Worm (Caenorhabditis elegans) whole organism, L2 larva: ENCODE data around the gene T23F4.2.

ENCODE experiments used
- F13H6.1 ChIP-seq: sonication (generic microtip); optimal IDR thresholded peaks from 2 replicates; lab custom pipeline; 2016; ENCODE audit warnings: missing genetic modification characterization, missing compliant biosample characterization
- R02D3.7 ChIP-seq: fragments of 150-350 bp; optimal IDR thresholded peaks from 2 replicates; lab custom pipeline; 2014; ENCODE audit warnings: missing biosample characterization, missing genetic modification characterization
- ZK546.5 ChIP-seq: sonication (generic microtip); optimal IDR thresholded peaks from 2 replicates; lab custom pipeline; 2017; ENCODE audit warnings: missing biosample characterization, missing genetic modification characterization
- alr-1 ChIP-seq: fragments of 150-350 bp; optimal IDR thresholded peaks from 2 replicates; lab custom pipeline; 2014; ENCODE audit warnings: missing biosample characterization, missing genetic modification characterization
- aly-2 ChIP-seq: fragments of 150-350 bp; optimal IDR thresholded peaks from 2 replicates; lab custom pipeline; 2014; ENCODE audit warnings: missing biosample characterization, missing genetic modification characterization
- ama-1 ChIP-seq: fragments of 150-350 bp; optimal IDR thresholded peaks from 2 replicates; lab custom pipeline; 2018; ENCODE audit warnings: inconsistent platforms
- blmp-1 ChIP-seq: sonication (generic microtip); optimal IDR thresholded peaks from 2 replicates; lab custom pipeline; 2017; ENCODE audit warnings: missing genetic modification characterization, mild to moderate bottlenecking, missing compliant biosample characterization, antibody characterized with exemption, moderate library complexity; ENCODE audit not compliant: insufficient read depth
- ceh-82 ChIP-seq: fragments of 150-350 bp; optimal IDR thresholded peaks from 2 replicates; lab custom pipeline; 2014; ENCODE audit warnings: missing biosample characterization, missing genetic modification characterization
- crh-2 ChIP-seq: sonication (generic microtip); optimal IDR thresholded peaks from 2 replicates; lab custom pipeline; 2017; ENCODE audit warnings: missing biosample characterization, missing genetic modification characterization
- dmd-4 ChIP-seq: sonication (generic microtip); optimal IDR thresholded peaks from 2 replicates; lab custom pipeline; 2017; ENCODE audit warnings: missing biosample characterization, missing genetic modification characterization
- egl-27 ChIP-seq: sonication (generic microtip); optimal IDR thresholded peaks from 3 replicates; lab custom pipeline; 2017; ENCODE audit warnings: missing biosample characterization, missing genetic modification reagents, missing genetic modification characterization
- elt-1 ChIP-seq: fragments of 150-350 bp; optimal IDR thresholded peaks from 2 replicates; lab custom pipeline; 2014; ENCODE audit warnings: missing biosample characterization, missing genetic modification characterization
- fos-1 ChIP-seq: fragments of 150-350 bp; optimal IDR thresholded peaks from 2 replicates; lab custom pipeline; 2014; ENCODE audit warnings: missing biosample characterization, missing genetic modification characterization
- gmeb-1 ChIP-seq: fragments of 150-350 bp; optimal IDR thresholded peaks from 2 replicates; lab custom pipeline; 2014; ENCODE audit warnings: missing biosample characterization, missing genetic modification characterization
- lin-11 ChIP-seq: fragments of 150-350 bp; sonication (generic microtip); optimal IDR thresholded peaks from 2 replicates; lab custom pipeline; 2014; ENCODE audit warnings: missing biosample characterization, missing genetic modification characterization, inconsistent platforms, mixed read lengths
- lin-13 ChIP-seq: fragments of 150-350 bp; optimal IDR thresholded peaks from 2 replicates; lab custom pipeline; 2014; ENCODE audit warnings: missing biosample characterization, missing genetic modification reagents, missing genetic modification characterization
- lin-39 ChIP-seq: fragments of 150-350 bp; optimal IDR thresholded peaks from 2 replicates; lab custom pipeline; 2014; ENCODE audit warnings: missing biosample characterization, missing genetic modification reagents, missing genetic modification characterization
- lsy-2 ChIP-seq, 2 experiments: fragments of 150-350 bp in 1 of 2; sonication (generic microtip) in 1 of 2; optimal IDR thresholded peaks; 2 replicates each; lab custom pipeline; 2014 to 2017; ENCODE audit warnings: missing biosample characterization in 2 of 2, missing genetic modification characterization in 2 of 2
- mab-5 ChIP-seq: fragments of 150-350 bp; optimal IDR thresholded peaks from 2 replicates; lab custom pipeline; 2014; ENCODE audit warnings: missing biosample characterization, missing genetic modification characterization
- mbf-1 ChIP-seq: sonication (generic microtip); optimal IDR thresholded peaks from 2 replicates; lab custom pipeline; 2017; ENCODE audit warnings: missing biosample characterization, missing genetic modification characterization
- nhr-10 ChIP-seq: sonication (generic microtip); optimal IDR thresholded peaks from 2 replicates; lab custom pipeline; 2017; ENCODE audit warnings: missing biosample characterization, missing genetic modification characterization
- nhr-12 ChIP-seq: fragments of 150-350 bp; optimal IDR thresholded peaks from 2 replicates; lab custom pipeline; 2014; ENCODE audit warnings: missing biosample characterization, missing genetic modification characterization
- nhr-129 ChIP-seq: fragments of 150-350 bp; optimal IDR thresholded peaks from 2 replicates; lab custom pipeline; 2014; ENCODE audit warnings: missing biosample characterization, missing genetic modification characterization
- nhr-21 ChIP-seq: fragments of 150-350 bp; optimal IDR thresholded peaks from 2 replicates; lab custom pipeline; 2014; ENCODE audit warnings: missing biosample characterization, missing genetic modification characterization
- nhr-23 ChIP-seq: fragments of 150-350 bp; optimal IDR thresholded peaks from 2 replicates; lab custom pipeline; 2014; ENCODE audit warnings: missing biosample characterization, missing genetic modification reagents, missing genetic modification characterization
- nhr-237 ChIP-seq: fragments of 150-350 bp; optimal IDR thresholded peaks from 2 replicates; lab custom pipeline; 2014; ENCODE audit warnings: missing biosample characterization, missing genetic modification characterization
- nhr-25 ChIP-seq: fragments of 150-350 bp; sonication (generic microtip); optimal IDR thresholded peaks from 3 replicates; lab custom pipeline; 2014; ENCODE audit warnings: missing biosample characterization, missing genetic modification characterization
- peb-1 ChIP-seq: fragments of 150-350 bp; optimal IDR thresholded peaks from 2 replicates; lab custom pipeline; 2014; ENCODE audit warnings: missing biosample characterization, missing genetic modification characterization
- sem-4 ChIP-seq: fragments of 150-350 bp; optimal IDR thresholded peaks from 2 replicates; lab custom pipeline; 2014; ENCODE audit warnings: missing biosample characterization, missing genetic modification reagents, missing genetic modification characterization
- skn-1 ChIP-seq: sonication (generic microtip); optimal IDR thresholded peaks from 2 replicates; lab custom pipeline; 2017; ENCODE audit warnings: missing biosample characterization, missing genetic modification characterization
- sma-3 ChIP-seq: sonication (generic microtip); optimal IDR thresholded peaks from 2 replicates; lab custom pipeline; 2016; ENCODE audit warnings: missing genetic modification reagents, missing genetic modification characterization, missing compliant biosample characterization
- sma-9 ChIP-seq, 2 experiments: fragments of 150-350 bp in 1 of 2; sonication (generic microtip) in 1 of 2; optimal IDR thresholded peaks; 2 replicates each; lab custom pipeline; 2014 to 2016; ENCODE audit warnings: missing genetic modification characterization in 2 of 2, mild to moderate bottlenecking in 1 of 2, missing biosample characterization in 1 of 2, missing compliant biosample characterization in 1 of 2, missing genetic modification reagents in 1 of 2, moderate library complexity in 1 of 2
- snpc-4 ChIP-seq: fragments of 150-350 bp; optimal IDR thresholded peaks from 2 replicates; lab custom pipeline; 2014; ENCODE audit warnings: missing biosample characterization, missing genetic modification characterization
- unc-39 ChIP-seq: fragments of 150-350 bp; optimal IDR thresholded peaks from 2 replicates; lab custom pipeline; 2014; ENCODE audit warnings: missing biosample characterization, missing genetic modification characterization
- unc-55 ChIP-seq: fragments of 150-350 bp; sonication (generic microtip); optimal IDR thresholded peaks from 3 replicates; lab custom pipeline; 2014; ENCODE audit warnings: missing biosample characterization, missing genetic modification reagents, missing genetic modification characterization
- unc-62 ChIP-seq: fragments of 150-350 bp; optimal IDR thresholded peaks from 2 replicates; lab custom pipeline; 2014; ENCODE audit warnings: missing biosample characterization, missing genetic modification reagents, missing genetic modification characterization
- zag-1 ChIP-seq: fragments of 150-350 bp; optimal IDR thresholded peaks from 2 replicates; lab custom pipeline; 2014; ENCODE audit warnings: missing biosample characterization, missing genetic modification characterization
- ztf-4 ChIP-seq: fragments of 150-350 bp; optimal IDR thresholded peaks from 2 replicates; lab custom pipeline; 2014; ENCODE audit warnings: missing biosample characterization, missing genetic modification characterization

Gene T23F4.2

ce11 chrII:1170842-1171241 is 7.5 kb downstream of the T23F4.2 start:
- TF ChIP-seq sma-3 (GFP tag; lab: Kevin White, UChicago) (no peak), ZK546.5 (tag; lab: Kevin White, UChicago) (no peak), unc-62 (GFP tag; lab: Kevin White, UChicago) (no peak), unc-55 (no peak), dmd-4 (no peak), mbf-1 (no peak), nhr-25 (no peak), nhr-23 (tag; lab: Kevin White, UChicago) (no peak), peb-1 (tag; lab: Kevin White, UChicago) (no peak), ztf-4 (no peak), mab-5 (no peak), crh-2 (no peak), ceh-82 (no peak), sem-4 (tag; lab: Kevin White, UChicago) (no peak), unc-39 (no peak), lin-11 (tag; lab: Kevin White, UChicago) (no peak), aly-2 (tag; lab: Kevin White, UChicago) (no peak), alr-1 (tag; lab: Kevin White, UChicago) (no peak)

- no peak for TF ChIP-seq unc-62 (GFP tag; lab: Kevin White, UChicago)
- TF ChIP-seq fos-1: peak; percentile 43
Measured at ce11 chrII:1172080-1172575, 8.8 kb downstream of the T23F4.2 start, which contains the start of gene dlhd-1. dlhd-1 (minus strand) TSS chrII:1172130.

ce11 chrII:1179223-1179622 is 15.8 kb downstream of the T23F4.2 start, which contains the start of gene nas-27:
nas-27 (minus strand) TSS chrII:1179323.
- TF ChIP-seq sma-3 (GFP tag; lab: Kevin White, UChicago): no peak
- TF ChIP-seq F13H6.1 (tag; lab: Kevin White, UChicago): no peak
- TF ChIP-seq lin-39 (tag; lab: Kevin White, UChicago): no peak
- TF ChIP-seq ama-1: no peak
- TF ChIP-seq nhr-23 (tag; lab: Kevin White, UChicago): no peak
- no peak for TF ChIP-seq egl-27 (tag; lab: Kevin White, UChicago)
- no peak for TF ChIP-seq unc-62 (GFP tag; lab: Kevin White, UChicago)
- TF ChIP-seq zag-1 (tag; lab: Kevin White, UChicago): no peak
- no peak for TF ChIP-seq lsy-2 (tag; optimal IDR thresholded peaks at IDR 0.05; lab: Kevin White, UChicago)
- no peak for TF ChIP-seq mbf-1
- TF ChIP-seq, all 48 proteins: peak for 0

- TF ChIP-seq elt-1 (tag; lab: Kevin White, UChicago) (peak; percentile 65), sma-3 (GFP tag; lab: Kevin White, UChicago) (peak; percentile 42), skn-1 (tag; lab: Kevin White, UChicago) (no peak), unc-55 (peak; percentile 14), ceh-82 (no peak), nhr-12 (no peak), gmeb-1 (tag; lab: Kevin White, UChicago) (peak; percentile 37), fos-1 (peak; percentile 13), F13H6.1 (tag; lab: Kevin White, UChicago) (peak; percentile 16)
Measured at ce11 chrII:1188137-1188536, 24.8 kb downstream of the T23F4.2 start.

ce11 chrII:1189652-1190051 is 26.3 kb downstream of the T23F4.2 start:
- TF ChIP-seq skn-1 (tag; lab: Kevin White, UChicago): no peak
- no peak for TF ChIP-seq elt-1 (tag; lab: Kevin White, UChicago)
- TF ChIP-seq fos-1: peak; percentile 29
- no peak for TF ChIP-seq lin-39 (tag; lab: Kevin White, UChicago)
- TF ChIP-seq blmp-1 (tag; lab: Kevin White, UChicago): peak; percentile 63

ce11 chrII:1191853-1192252 is 28.5 kb downstream of the T23F4.2 start:
- TF ChIP-seq alr-1 (tag; lab: Kevin White, UChicago) (no peak), lin-13 (GFP tag; lab: Kevin White, UChicago) (no peak)

ce11 chrII:1196129-1196528 is 32.8 kb downstream of the T23F4.2 start:
- no peak for TF ChIP-seq nhr-129
- no peak for TF ChIP-seq sma-9 (GFP tag; optimal IDR thresholded peaks at IDR 0.05; lab: Kevin White, UChicago)
- no peak for TF ChIP-seq sma-9 (tag; optimal IDR thresholded peaks at IDR 0.05; lab: Kevin White, UChicago)
- no peak for TF ChIP-seq snpc-4 (tag; lab: Kevin White, UChicago)
- no peak for TF ChIP-seq fos-1
- no peak for TF ChIP-seq nhr-10 (tag; lab: Kevin White, UChicago)
- no peak for TF ChIP-seq nhr-237
- no peak for TF ChIP-seq lin-11 (tag; lab: Kevin White, UChicago)
- TF ChIP-seq blmp-1 (tag; lab: Kevin White, UChicago): no peak
- no peak for TF ChIP-seq ztf-4
- no peak for TF ChIP-seq nhr-21
- TF ChIP-seq aly-2 (tag; lab: Kevin White, UChicago): no peak
- TF ChIP-seq ZK546.5 (tag; lab: Kevin White, UChicago): no peak
- TF ChIP-seq R02D3.7: no peak
- TF ChIP-seq peb-1 (tag; lab: Kevin White, UChicago): no peak
- no peak for TF ChIP-seq nhr-12
- no peak for TF ChIP-seq nhr-23 (tag; lab: Kevin White, UChicago)
- TF ChIP-seq F13H6.1 (tag; lab: Kevin White, UChicago): no peak
- TF ChIP-seq lsy-2 (tag; optimal IDR thresholded peaks at IDR 0.05; lab: Kevin White, UChicago): no peak
- TF ChIP-seq nhr-25: no peak
- no peak for TF ChIP-seq unc-55
